Fruit fly (Drosophila melanogaster) ovary, adult (tissue): Measurements from ENCODE around the gene CG43725.

ENCODE experiments used
- CG17801 ChIP-seq: fragments of 200-800 bp; optimal IDR thresholded peaks from 2 replicates; lab custom pipeline; 2019; ENCODE audit warnings: missing biosample characterization, mild to moderate bottlenecking, missing genetic modification characterization, moderate library complexity; ENCODE audit not compliant: partially characterized antibody

Gene CG43725

DNA sequence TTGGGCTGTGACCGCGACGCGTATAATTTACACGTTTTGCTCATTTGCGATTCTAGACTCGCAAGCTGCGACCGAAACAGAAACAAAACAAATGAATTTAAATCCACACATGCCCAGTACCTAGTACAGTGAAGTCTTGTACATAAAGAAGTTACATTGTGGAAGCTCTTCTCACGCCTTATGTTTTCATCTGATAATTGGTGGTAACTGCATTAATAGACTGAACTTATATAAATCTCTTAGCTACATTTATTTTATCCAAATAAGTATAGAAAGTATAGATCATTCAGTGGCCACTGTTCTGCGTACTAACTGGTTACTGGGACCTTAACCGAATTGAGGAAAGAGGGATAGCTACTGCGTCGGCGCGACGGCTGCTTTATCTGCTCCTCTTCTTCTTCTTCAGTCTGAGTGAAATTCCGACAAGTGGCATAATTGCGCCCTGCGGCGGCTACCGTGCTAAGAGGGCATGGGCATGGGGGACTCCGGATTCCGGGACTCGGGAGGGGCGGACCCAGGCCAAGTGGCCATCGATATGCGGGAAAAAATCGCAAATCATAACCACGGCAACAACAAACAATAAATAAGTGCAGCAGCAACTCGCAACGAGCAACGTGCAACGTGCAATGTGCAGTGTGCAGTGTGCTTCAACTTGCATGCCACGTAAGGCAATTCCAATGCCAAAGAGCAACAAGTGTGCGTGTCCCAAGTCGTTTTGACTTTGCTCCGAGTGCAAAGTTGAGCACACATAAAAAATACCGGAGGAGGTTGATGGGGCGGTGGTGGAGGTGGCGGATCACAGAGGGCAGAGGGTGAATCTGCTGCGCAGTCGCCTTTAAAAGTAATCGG lies 23.4 kb upstream of the CG43725 start:
- TF ChIP-seq CG17801 (GFP tag; lab: Kevin White, UChicago), result no peak

DNA sequence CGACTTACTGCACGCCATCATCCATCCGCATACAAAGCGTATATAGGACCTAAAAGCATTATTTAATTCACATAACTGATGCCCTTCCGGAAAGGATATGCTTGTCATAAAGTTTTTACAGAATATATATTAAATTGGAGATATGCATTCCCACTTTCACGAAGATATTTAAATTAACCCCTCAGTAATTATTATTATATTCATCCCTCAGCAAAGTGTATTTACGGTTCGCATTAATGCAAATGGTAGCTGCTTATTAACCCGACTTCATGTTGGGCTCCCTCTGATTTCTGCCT lies 22.9 kb upstream of the CG43725 start:
- no peak for TF ChIP-seq CG17801 (GFP tag; lab: Kevin White, UChicago)

DNA sequence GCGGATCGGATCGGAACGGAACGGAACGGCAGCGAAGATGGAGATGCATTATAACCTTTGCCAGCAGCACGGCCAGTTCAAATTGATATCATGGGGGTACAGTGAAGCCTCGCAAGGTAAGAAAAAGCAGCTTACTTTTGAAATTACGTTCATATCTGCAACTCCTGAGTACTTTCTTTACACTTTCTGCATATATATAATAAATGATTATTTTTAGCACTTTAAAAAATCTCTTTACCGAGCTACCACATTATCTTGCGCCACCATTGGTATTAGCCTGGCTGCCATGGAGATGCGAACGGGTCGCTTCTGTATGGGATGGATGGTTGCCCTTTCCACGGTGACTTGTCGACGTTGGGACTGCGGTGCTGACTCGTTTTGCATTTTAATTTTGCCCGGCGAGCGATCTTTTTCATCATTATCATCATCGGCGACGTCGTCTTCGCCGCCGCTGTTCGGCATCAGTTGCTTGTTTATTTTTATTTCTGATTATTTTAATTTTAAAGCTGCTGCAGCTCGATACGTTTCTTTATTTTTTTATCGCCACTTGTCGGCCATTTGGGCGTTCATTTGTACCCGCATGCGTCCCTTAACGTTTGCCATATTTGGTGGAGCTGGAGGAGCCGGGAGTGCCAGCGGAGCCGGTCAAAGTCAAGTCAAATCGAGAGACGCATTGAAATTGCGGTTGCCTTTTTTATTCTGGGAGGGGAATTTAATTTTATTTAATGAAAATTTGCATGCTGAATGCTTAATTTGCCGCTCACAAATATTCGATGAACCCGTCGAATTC lies 22.1 kb upstream of the CG43725 start:
- no peak for TF ChIP-seq CG17801 (GFP tag; lab: Kevin White, UChicago)

DNA sequence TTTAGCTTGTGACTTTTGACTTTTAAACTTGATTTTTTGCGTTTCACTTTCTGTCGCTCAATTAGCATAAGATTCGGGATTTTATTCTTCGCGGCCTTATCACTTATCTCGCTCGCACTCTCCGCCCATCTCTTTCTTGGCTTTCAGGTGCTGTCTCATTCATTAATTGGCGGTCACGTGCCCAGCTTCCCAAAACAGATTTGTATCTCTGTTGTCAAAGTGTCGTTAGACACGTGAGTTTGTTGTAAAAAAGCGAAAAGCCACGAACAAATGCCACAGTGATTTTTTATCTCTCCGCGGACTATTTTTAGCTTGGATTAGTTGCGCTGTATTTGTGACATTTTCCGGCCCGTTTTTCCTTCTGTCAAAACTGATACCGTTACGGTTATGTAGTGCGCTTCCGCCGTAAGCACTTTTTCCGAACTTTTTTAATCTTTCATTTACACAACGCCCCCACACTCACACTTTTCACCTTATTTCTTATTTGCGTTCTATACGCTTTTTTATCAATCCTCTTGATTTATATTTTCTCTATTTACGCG lies 18.5 kb upstream of the CG43725 start:
- TF ChIP-seq CG17801 (GFP tag; lab: Kevin White, UChicago), result no peak

- peak; percentile 73 for TF ChIP-seq CG17801 (GFP tag; lab: Kevin White, UChicago)
Observed at dm6 chr2L:11057333-11058110, 17.8 kb upstream of the CG43725 start.

dm6 chr2L:11058111-11058665 lies 17.1 kb upstream of the CG43725 start:
- TF ChIP-seq CG17801 (GFP tag; lab: Kevin White, UChicago), result no peak

dm6 chr2L:11059206-11059605 lies 16.1 kb upstream of the CG43725 start:
- TF ChIP-seq CG17801 (GFP tag; lab: Kevin White, UChicago), result no peak

DNA sequence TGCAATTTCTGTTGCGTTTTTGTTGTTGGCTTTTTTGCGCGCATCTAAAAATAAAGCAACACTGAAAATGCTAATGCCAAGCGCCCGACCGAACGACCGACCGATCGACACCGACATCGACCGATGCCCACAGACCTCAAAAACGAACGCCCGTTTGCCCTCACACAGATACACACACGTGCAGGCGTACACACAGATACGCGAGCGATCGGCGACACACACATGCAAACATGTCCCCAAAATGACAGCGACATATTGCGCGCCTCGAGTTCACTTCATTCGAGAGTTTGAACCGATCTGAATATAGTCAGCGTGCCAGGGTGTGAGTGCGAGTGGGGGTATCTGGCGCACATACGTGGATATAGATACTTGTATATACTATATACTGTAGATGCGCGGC lies 14.2 kb upstream of the CG43725 start:
- TF ChIP-seq CG17801 (GFP tag; lab: Kevin White, UChicago), result no peak

- TF ChIP-seq CG17801 (GFP tag; lab: Kevin White, UChicago), result peak; percentile 94
Observed at dm6 chr2L:11065106-11065878, 10.0 kb upstream of the CG43725 start.

- TF ChIP-seq CG17801 (GFP tag; lab: Kevin White, UChicago), result peak; percentile 59
Observed at dm6 chr2L:11065932-11066823, 9.1 kb upstream of the CG43725 start.

- TF ChIP-seq CG17801 (GFP tag; lab: Kevin White, UChicago), result peak; percentile 54
Observed at dm6 chr2L:11066887-11067459, 8.3 kb upstream of the CG43725 start, which contains the start of gene Samuel. Samuel (minus strand) TSS chr2L:11066998.

DNA sequence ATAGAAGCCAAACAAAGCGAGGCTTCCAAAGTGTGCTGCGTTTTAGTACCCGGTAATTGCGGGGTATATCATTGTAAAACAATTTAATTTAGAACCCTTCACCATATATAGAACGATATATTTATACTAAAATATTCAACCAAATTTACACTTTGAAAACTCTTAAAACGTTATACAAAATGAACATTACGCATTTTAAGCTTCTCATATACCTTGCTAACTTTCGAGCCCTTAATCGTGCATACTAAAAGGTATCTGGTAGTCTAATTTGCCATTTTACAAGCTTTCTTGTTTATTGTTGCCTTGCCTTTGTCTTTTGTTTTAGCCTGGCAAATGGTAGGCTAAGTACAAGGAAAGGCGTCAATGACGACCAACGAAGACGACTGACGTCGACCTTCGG lies 7.3 kb upstream of the CG43725 start:
- TF ChIP-seq CG17801 (GFP tag; lab: Kevin White, UChicago), result no peak
